ENCODE assay signal across 2 worm cellular contexts in the genomic region with DNA sequence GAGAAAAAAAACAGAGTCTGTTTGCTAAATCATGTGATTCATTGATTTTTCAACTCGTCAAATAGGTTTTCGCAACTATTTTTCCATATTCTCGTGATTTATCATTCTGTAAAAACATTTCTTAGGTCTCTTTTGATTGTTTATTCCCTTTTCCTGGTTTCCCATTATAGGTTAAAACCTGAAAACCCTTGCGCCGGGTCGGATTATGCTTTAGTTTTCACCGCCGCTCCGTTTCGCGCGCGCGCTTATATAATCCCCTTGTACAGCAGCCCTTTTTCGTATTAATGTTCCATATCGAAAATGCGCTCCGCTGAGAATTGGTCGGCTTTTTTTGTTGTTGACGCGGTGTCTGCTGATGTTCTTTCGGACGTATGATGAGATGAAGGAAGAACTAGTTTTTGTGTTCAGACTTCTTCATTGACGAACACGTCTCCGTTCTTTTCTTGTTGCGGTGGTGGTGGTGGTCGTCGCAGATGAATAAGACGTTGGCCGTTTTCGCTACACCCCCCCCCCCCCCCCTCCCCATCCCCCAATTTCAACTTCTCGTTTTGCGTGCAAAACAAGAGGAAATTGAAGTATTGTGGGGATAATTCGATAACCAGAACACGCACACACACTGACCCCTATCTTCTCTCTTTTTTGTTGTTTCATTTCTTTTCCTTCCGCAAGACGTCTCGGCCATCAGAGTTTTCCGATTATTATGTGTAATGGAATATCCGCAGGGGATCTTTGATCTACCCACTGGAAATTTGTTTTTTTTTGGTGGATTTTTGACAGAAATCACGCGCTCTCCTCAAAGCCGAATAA.
TF ChIP-seq lines count a peak whose summit lies in the region.

No protein-coding gene starts in this region.

TF ChIP-seq in whole organism, L1 larva, 84 proteins besides CTCF, POLR2A, EP300 and RAD21 (continued from another document):
- TF ChIP-seq F16B12.6 (tag; optimal IDR thresholded peaks at IDR 0.05; lab: Kevin White, UChicago), result no peak
- TF ChIP-seq Y116A8C.19 (tag; optimal IDR thresholded peaks at IDR 0.05; lab: Kevin White, UChicago; ENCODE audit: borderline replicate concordance), result no peak
- TF ChIP-seq fkh-4 (tag; optimal IDR thresholded peaks at IDR 0.05; lab: Kevin White, UChicago; ENCODE audit: borderline replicate concordance), result no peak
- peak; percentile 71 for TF ChIP-seq nhr-85 (tag; lab: Kevin White, UChicago)
- TF ChIP-seq nhr-71 (tag; optimal IDR thresholded peaks at IDR 0.05; lab: Kevin White, UChicago), result peak; percentile 3
- no peak for TF ChIP-seq snpc-4 (tag; optimal IDR thresholded peaks at IDR 0.05; lab: Kevin White, UChicago)
- no peak for TF ChIP-seq hpl-2 (GFP tag; optimal IDR thresholded peaks at IDR 0.05; lab: Kevin White, UChicago)
- no peak for TF ChIP-seq elt-3 (tag; optimal IDR thresholded peaks at IDR 0.05; lab: Kevin White, UChicago)
- no peak for TF ChIP-seq ceh-63 (GFP tag; optimal IDR thresholded peaks at IDR 0.05; lab: Kevin White, UChicago)
- TF ChIP-seq sptf-1 (tag; optimal IDR thresholded peaks at IDR 0.05; lab: Kevin White, UChicago), result no peak

TF ChIP-seq in whole organism, L3 larva, 47 proteins besides CTCF, POLR2A, EP300 and RAD21 (continued from another document):
- no peak for TF ChIP-seq mdl-1 (tag; optimal IDR thresholded peaks at IDR 0.05; lab: Kevin White, UChicago)
